Worm (Caenorhabditis elegans) whole organism, L1 larva: Measurements from ENCODE around the gene plpr-1.

Experiments used
- C16A3.4 ChIP-seq: fragments of 150-350 bp; optimal IDR thresholded peaks from 2 replicates; lab custom pipeline; 2014; ENCODE audit warnings: missing biosample characterization, missing genetic modification characterization
- C34B4.2 ChIP-seq: sonication (generic microtip); optimal IDR thresholded peaks from 2 replicates; lab custom pipeline; 2017; ENCODE audit warnings: mild to moderate bottlenecking, missing genetic modification characterization, missing compliant biosample characterization
- F16B12.6 ChIP-seq: fragments of 150-350 bp; optimal IDR thresholded peaks from 2 replicates; lab custom pipeline; 2014; ENCODE audit warnings: missing biosample characterization, missing genetic modification characterization
- ama-1 ChIP-seq: fragments of 150-350 bp; optimal IDR thresholded peaks from 2 replicates; lab custom pipeline; 2014
- blmp-1 ChIP-seq: fragments of 150-350 bp; optimal IDR thresholded peaks from 2 replicates; lab custom pipeline; 2014; ENCODE audit warnings: missing biosample characterization, missing genetic modification characterization
- ceh-8 ChIP-seq: fragments of 200-800 bp; sonication (Bioruptor generic); optimal IDR thresholded peaks from 2 replicates; lab custom pipeline; 2018; ENCODE audit warnings: mild to moderate bottlenecking, missing genetic modification characterization, moderate library complexity, missing compliant biosample characterization
- ceh-82 ChIP-seq, 3 experiments: fragments of 150-350 bp in 1 of 3; sonication (generic microtip) in 2 of 3; optimal IDR thresholded peaks; 2 replicates each; lab custom pipeline; 2014 to 2017; ENCODE audit warnings: missing biosample characterization in 3 of 3, missing genetic modification characterization in 3 of 3
- ceh-88 ChIP-seq: fragments of 200-800 bp; sonication (Bioruptor generic); IDR thresholded peaks from 2 replicates; pipeline ENCODE4 v1.3.6; 2022; ENCODE audit warnings: missing genetic modification characterization, missing compliant biosample characterization
- dpl-1 ChIP-seq, 3 experiments: fragments of 150-350 bp in 2 of 3; sonication (generic microtip) in 1 of 3; optimal IDR thresholded peaks; 2 replicates each; lab custom pipeline; 2014 to 2017; ENCODE audit warnings: missing biosample characterization in 3 of 3, missing genetic modification characterization in 3 of 3, missing genetic modification reagents in 3 of 3
- egl-27 ChIP-seq, 2 experiments: fragments of 150-350 bp in 1 of 2; sonication (generic microtip); optimal IDR thresholded peaks; 3 replicates each; lab custom pipeline; 2017 to 2018; ENCODE audit warnings: missing biosample characterization in 2 of 2, missing genetic modification characterization in 2 of 2, missing genetic modification reagents in 2 of 2
- elt-2 ChIP-seq: sonication (generic microtip); optimal IDR thresholded peaks from 2 replicates; lab custom pipeline; 2016; ENCODE audit warnings: missing genetic modification characterization, mild to moderate bottlenecking, inconsistent platforms, missing compliant biosample characterization, missing genetic modification reagents
- fkh-4 ChIP-seq: sonication (generic microtip); optimal IDR thresholded peaks from 2 replicates; lab custom pipeline; 2016; ENCODE audit warnings: missing compliant biosample characterization, missing genetic modification characterization, borderline replicate concordance
- fos-1 ChIP-seq: fragments of 150-350 bp; optimal IDR thresholded peaks from 2 replicates; lab custom pipeline; 2014; ENCODE audit warnings: missing biosample characterization, missing genetic modification characterization
- hlh-4 ChIP-seq: sonication (generic microtip); optimal IDR thresholded peaks from 2 replicates; lab custom pipeline; 2016; ENCODE audit warnings: mild to moderate bottlenecking, missing genetic modification characterization, missing compliant biosample characterization
- hpl-2 ChIP-seq: fragments of 150-350 bp; optimal IDR thresholded peaks from 2 replicates; lab custom pipeline; 2014; ENCODE audit warnings: missing biosample characterization, missing genetic modification reagents, missing genetic modification characterization
- lin-13 ChIP-seq: fragments of 150-350 bp; optimal IDR thresholded peaks from 2 replicates; lab custom pipeline; 2014; ENCODE audit warnings: missing biosample characterization, missing genetic modification reagents, missing genetic modification characterization
- lin-14 ChIP-seq: fragments of 200-800 bp; sonication (Bioruptor generic); optimal IDR thresholded peaks from 2 replicates; lab custom pipeline; 2018; ENCODE audit warnings: mild to moderate bottlenecking, missing genetic modification characterization, moderate library complexity, missing compliant biosample characterization
- lin-15B ChIP-seq: fragments of 150-350 bp; sonication (generic microtip); optimal IDR thresholded peaks from 3 replicates; lab custom pipeline; 2014; ENCODE audit warnings: missing biosample characterization, missing genetic modification characterization
- lin-35 ChIP-seq, 2 experiments: fragments of 150-350 bp; optimal IDR thresholded peaks; 2 replicates each; lab custom pipeline; 2014; ENCODE audit warnings: missing biosample characterization in 2 of 2, missing genetic modification characterization in 2 of 2, missing genetic modification reagents in 2 of 2
- lir-3 ChIP-seq: sonication (generic microtip); optimal IDR thresholded peaks from 2 replicates; lab custom pipeline; 2016; ENCODE audit warnings: mild to moderate bottlenecking, missing genetic modification characterization, moderate library complexity, missing compliant biosample characterization; ENCODE audit not compliant: poor library complexity
- mab-9 ChIP-seq: fragments of 200-800 bp; sonication (Bioruptor generic); IDR thresholded peaks from 2 replicates; pipeline ENCODE4 v1.3.6; 2022; ENCODE audit warnings: missing genetic modification reagents, missing genetic modification characterization, missing compliant biosample characterization
- mdl-1 ChIP-seq, 2 experiments: fragments of 150-350 bp; optimal IDR thresholded peaks; 2 replicates each; lab custom pipeline; 2014 to 2017; ENCODE audit warnings: missing biosample characterization in 2 of 2, missing genetic modification characterization in 2 of 2, inconsistent platforms in 1 of 2
- mef-2 ChIP-seq: fragments of 150-350 bp; optimal IDR thresholded peaks from 2 replicates; lab custom pipeline; 2014; ENCODE audit warnings: missing biosample characterization, missing genetic modification characterization
- mep-1 ChIP-seq: fragments of 150-350 bp; optimal IDR thresholded peaks from 2 replicates; lab custom pipeline; 2014; ENCODE audit warnings: missing biosample characterization, missing genetic modification characterization
- nhr-11 ChIP-seq: fragments of 150-350 bp; optimal IDR thresholded peaks from 2 replicates; lab custom pipeline; 2014; ENCODE audit warnings: missing biosample characterization, missing genetic modification characterization
- nhr-12 ChIP-seq: sonication (generic microtip); optimal IDR thresholded peaks from 2 replicates; lab custom pipeline; 2017; ENCODE audit warnings: missing biosample characterization, missing genetic modification characterization
- nhr-20 ChIP-seq: sonication (generic microtip); optimal IDR thresholded peaks from 2 replicates; lab custom pipeline; 2016; ENCODE audit warnings: mild to moderate bottlenecking, missing genetic modification characterization, missing compliant biosample characterization
- nhr-237 ChIP-seq: fragments of 150-350 bp; optimal IDR thresholded peaks from 2 replicates; lab custom pipeline; 2014; ENCODE audit warnings: missing biosample characterization, missing genetic modification characterization
- nhr-28 ChIP-seq: fragments of 150-350 bp; optimal IDR thresholded peaks from 2 replicates; lab custom pipeline; 2014; ENCODE audit warnings: missing biosample characterization, missing genetic modification characterization
- nhr-71 ChIP-seq: sonication (generic microtip); optimal IDR thresholded peaks from 2 replicates; lab custom pipeline; 2016; ENCODE audit warnings: mild to moderate bottlenecking, missing genetic modification characterization, moderate library complexity, missing compliant biosample characterization
- nhr-76 ChIP-seq: sonication (generic microtip); optimal IDR thresholded peaks from 2 replicates; lab custom pipeline; 2017; ENCODE audit warnings: missing biosample characterization, missing genetic modification characterization
- nhr-85 ChIP-seq: sonication (generic microtip); peaks from one replicate; lab custom pipeline; 2016; ENCODE audit warnings: missing genetic modification characterization, inconsistent platforms, missing compliant biosample characterization
- nhr-90 ChIP-seq: sonication (generic microtip); optimal IDR thresholded peaks from 2 replicates; lab custom pipeline; 2016; ENCODE audit warnings: mild to moderate bottlenecking, missing genetic modification characterization, missing compliant biosample characterization; ENCODE audit not compliant: poor library complexity
- pax-3 ChIP-seq: fragments of 200-800 bp; sonication (Bioruptor generic); optimal IDR thresholded peaks from 2 replicates; lab custom pipeline; 2018; ENCODE audit warnings: mild to moderate bottlenecking, missing genetic modification characterization, moderate library complexity, missing compliant biosample characterization
- skn-1 ChIP-seq: fragments of 150-350 bp; optimal IDR thresholded peaks from 2 replicates; lab custom pipeline; 2014; ENCODE audit warnings: missing biosample characterization, missing genetic modification characterization
- snpc-4 ChIP-seq: fragments of 150-350 bp; optimal IDR thresholded peaks from 2 replicates; lab custom pipeline; 2014; ENCODE audit warnings: missing biosample characterization, missing genetic modification characterization
- snu-23 ChIP-seq: sonication (generic microtip); optimal IDR thresholded peaks from 2 replicates; lab custom pipeline; 2016; ENCODE audit warnings: missing genetic modification characterization, missing compliant biosample characterization
- sptf-1 ChIP-seq: fragments of 150-350 bp; optimal IDR thresholded peaks from 2 replicates; lab custom pipeline; 2014; ENCODE audit warnings: missing biosample characterization, missing genetic modification characterization
- swsn-7 ChIP-seq: sonication (generic microtip); optimal IDR thresholded peaks from 2 replicates; lab custom pipeline; 2016; ENCODE audit warnings: missing genetic modification characterization, missing compliant biosample characterization
- tlp-1 ChIP-seq: fragments of 150-350 bp; optimal IDR thresholded peaks from 2 replicates; lab custom pipeline; 2014; ENCODE audit warnings: missing biosample characterization, missing genetic modification characterization
- unc-30 ChIP-seq: sonication (generic microtip); optimal IDR thresholded peaks from 2 replicates; lab custom pipeline; 2017; ENCODE audit warnings: missing biosample characterization, missing genetic modification characterization
- unc-62 ChIP-seq: fragments of 150-350 bp; optimal IDR thresholded peaks from 2 replicates; lab custom pipeline; 2014; ENCODE audit warnings: missing biosample characterization, missing genetic modification reagents, missing genetic modification characterization
- vab-15 ChIP-seq: sonication (generic microtip); optimal IDR thresholded peaks from 2 replicates; lab custom pipeline; 2017; ENCODE audit warnings: missing genotype, mild to moderate bottlenecking, missing genetic modification characterization, missing compliant biosample characterization
- xbp-1 ChIP-seq: sonication (generic microtip); optimal IDR thresholded peaks from 2 replicates; lab custom pipeline; 2016; ENCODE audit warnings: missing genetic modification characterization, missing compliant biosample characterization
- zag-1 ChIP-seq: fragments of 150-350 bp; optimal IDR thresholded peaks from 2 replicates; lab custom pipeline; 2014; ENCODE audit warnings: missing biosample characterization, missing genetic modification characterization
- ztf-11 ChIP-seq, 2 experiments: sonication (generic microtip); optimal IDR thresholded peaks; 2 replicates each; lab custom pipeline; 2016 to 2017; ENCODE audit warnings: missing genetic modification characterization in 2 of 2, missing biosample characterization in 1 of 2, missing compliant biosample characterization in 1 of 2
- ztf-4 ChIP-seq: fragments of 150-350 bp; optimal IDR thresholded peaks from 2 replicates; lab custom pipeline; 2014; ENCODE audit warnings: missing biosample characterization, missing genetic modification characterization

The plpr-1 gene

DNA sequence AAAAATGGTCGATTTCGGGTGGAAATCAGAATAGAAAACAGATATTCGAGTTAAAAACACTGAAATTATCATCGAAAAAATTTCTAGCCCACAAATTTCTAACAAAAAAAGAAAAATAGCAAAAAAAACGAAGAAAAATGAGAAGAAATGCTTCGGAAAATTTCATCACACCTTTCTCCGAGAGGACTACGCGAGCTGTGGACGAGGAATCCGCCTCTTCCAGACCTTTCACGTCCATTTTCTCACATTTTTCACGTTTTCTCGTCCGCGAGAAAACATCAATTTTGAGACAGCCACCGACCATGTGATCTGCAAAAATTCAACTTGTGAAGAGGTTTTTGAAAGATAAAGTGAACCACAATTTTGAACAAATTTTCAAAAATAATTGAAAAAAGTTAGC, 45.7 kb upstream of the plpr-1 start (continued):
- TF ChIP-seq fkh-4 (tag; lab: Kevin White, UChicago) (no peak), snu-23 (no peak), nhr-11 (no peak), mab-9 (GFP tag; lab: Robert Waterston, UW) (no peak), zag-1 (no peak), dpl-1 (GFP tag; optimal IDR thresholded peaks at IDR 0.05; lab: Kevin White, UChicago) (peak in 1 of 3 experiments; percentile 3), skn-1 (peak; percentile 1), nhr-28 (no peak), swsn-7 (tag; lab: Kevin White, UChicago) (no peak), nhr-237 (tag; lab: Kevin White, UChicago) (no peak), lin-14 (GFP tag; lab: Kevin White, UChicago) (no peak)
- TF ChIP-seq, all 84 proteins: peak for 6

DNA sequence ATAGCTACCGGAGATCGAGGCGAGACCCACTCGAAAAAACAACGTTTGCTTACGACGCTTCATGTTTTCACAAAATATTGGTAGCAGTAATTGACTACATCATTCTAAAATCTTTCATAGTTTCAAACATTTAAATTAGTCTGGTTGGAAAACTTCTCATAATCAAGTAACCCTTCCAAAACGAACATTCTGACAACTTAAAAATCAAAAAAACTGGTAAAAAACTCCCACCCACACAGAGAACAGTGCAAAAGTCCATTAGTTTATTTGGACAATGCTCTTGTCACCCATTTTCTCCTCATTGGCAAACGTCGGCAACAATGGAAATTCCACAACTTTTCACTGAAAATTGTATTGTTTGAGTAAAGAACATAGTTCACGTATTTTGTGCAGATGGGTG, 44.7 kb upstream of the plpr-1 start, which contains the start of gene F37H8.6:
F37H8.6 (minus strand) TSS at position 101 of the 400 bp plus-strand sequence.
- TF ChIP-seq ztf-4 (tag; lab: Kevin White, UChicago), result no peak

DNA sequence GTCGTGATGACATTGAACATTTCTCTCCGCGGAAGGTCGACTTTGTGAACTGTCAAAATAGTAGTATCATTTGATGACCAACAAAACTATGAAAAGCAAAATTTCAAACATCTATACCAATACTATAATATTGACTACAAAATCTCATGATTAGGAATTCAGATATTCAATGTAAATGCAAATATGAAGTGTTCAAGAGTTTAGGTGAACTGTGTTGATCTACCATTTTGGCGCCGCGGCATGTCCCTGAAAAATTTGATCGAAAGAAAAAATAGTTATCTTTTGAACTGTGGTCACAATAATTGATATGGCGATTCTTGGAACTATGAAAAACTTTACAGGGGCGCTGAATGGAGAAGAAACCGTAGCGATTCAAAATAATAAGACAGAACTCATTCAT, 43.4 kb upstream of the plpr-1 start:
- no peak for TF ChIP-seq nhr-12 (tag; lab: Kevin White, UChicago)
- peak; percentile 61 for TF ChIP-seq nhr-85 (tag; lab: Kevin White, UChicago)

DNA sequence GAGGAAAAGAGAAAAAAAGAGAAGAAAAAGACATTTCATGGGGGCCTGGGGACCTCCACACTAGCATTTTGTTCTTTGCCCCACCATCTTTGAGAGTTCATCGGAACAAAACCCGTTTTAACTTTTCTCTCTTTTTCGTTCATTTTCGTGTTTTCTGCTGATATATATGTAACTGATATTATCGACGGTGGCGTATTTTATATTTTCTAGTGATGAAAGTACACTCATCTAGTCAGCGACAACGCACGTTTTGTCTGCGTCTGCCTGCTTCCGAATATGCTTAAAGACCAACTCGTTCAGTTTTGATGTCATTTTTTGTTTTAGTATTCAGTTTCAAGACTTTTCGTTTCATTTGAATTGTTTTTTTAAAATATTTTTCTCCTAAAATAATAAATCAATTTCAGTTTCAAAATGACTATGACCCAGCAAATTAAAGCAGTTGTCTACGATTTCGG, 40.8 kb upstream of the plpr-1 start, which contains the start of gene bigr-1:
bigr-1 (plus strand) TSS at position 405 of the 455 bp plus-strand sequence.
- TF ChIP-seq egl-27 (tag; optimal IDR thresholded peaks at IDR 0.05; lab: Kevin White, UChicago), result no peak
- no peak for TF ChIP-seq unc-62 (GFP tag; lab: Kevin White, UChicago)
- TF ChIP-seq nhr-20 (tag; lab: Kevin White, UChicago), result peak; percentile 51
- no peak for TF ChIP-seq unc-30 (tag; lab: Kevin White, UChicago)
- no peak for TF ChIP-seq swsn-7 (tag; lab: Kevin White, UChicago)
- no peak for TF ChIP-seq lin-15B (tag; lab: Kevin White, UChicago)
- no peak for TF ChIP-seq F16B12.6 (tag; lab: Kevin White, UChicago)
- TF ChIP-seq lin-13, result no peak
- peak; percentile 25 for TF ChIP-seq snu-23
- TF ChIP-seq hlh-4 (tag; lab: Kevin White, UChicago), result no peak
- no peak for TF ChIP-seq lir-3 (tag; lab: Kevin White, UChicago)
- TF ChIP-seq lin-35 (GFP tag; optimal IDR thresholded peaks at IDR 0.05; lab: Kevin White, UChicago), result peak in 1 of 2 experiments; percentile 27
- peak; percentile 45 for TF ChIP-seq lin-14 (GFP tag; lab: Kevin White, UChicago)
- no peak for TF ChIP-seq snpc-4
- TF ChIP-seq C34B4.2, result no peak
- TF ChIP-seq sptf-1 (tag; lab: Kevin White, UChicago), result no peak
- no peak for TF ChIP-seq zag-1
- no peak for TF ChIP-seq ceh-88 (GFP tag; lab: Robert Waterston, UW)
- no peak for TF ChIP-seq mef-2 (tag; lab: Kevin White, UChicago)
- TF ChIP-seq ceh-8 (GFP tag; lab: Kevin White, UChicago), result no peak
- no peak for TF ChIP-seq blmp-1 (tag; lab: Kevin White, UChicago)
- no peak for TF ChIP-seq mdl-1 (tag; optimal IDR thresholded peaks at IDR 0.05; lab: Kevin White, UChicago)
- no peak for TF ChIP-seq tlp-1
- TF ChIP-seq pax-3 (tag; lab: Kevin White, UChicago), result no peak
- no peak for TF ChIP-seq nhr-76 (tag; lab: Kevin White, UChicago)
- TF ChIP-seq hpl-2 (GFP tag; lab: Kevin White, UChicago), result no peak
- no peak for TF ChIP-seq nhr-12 (tag; lab: Kevin White, UChicago)
- TF ChIP-seq fos-1 (tag; lab: Kevin White, UChicago), result no peak
- TF ChIP-seq C16A3.4, result no peak
- no peak for TF ChIP-seq fkh-4 (tag; lab: Kevin White, UChicago)
- TF ChIP-seq ama-1 (lab: Kevin White, UChicago), result no peak
- TF ChIP-seq nhr-85 (tag; lab: Kevin White, UChicago), result peak; percentile 63
- no peak for TF ChIP-seq mep-1 (tag; lab: Kevin White, UChicago)
- TF ChIP-seq elt-2 (tag; lab: Kevin White, UChicago), result peak; percentile 9
- TF ChIP-seq nhr-71 (tag; lab: Kevin White, UChicago), result peak; percentile 37
- TF ChIP-seq ceh-82 (tag; optimal IDR thresholded peaks at IDR 0.05; lab: Kevin White, UChicago), result peak in 1 of 3 experiments; percentile 3
- no peak for TF ChIP-seq ztf-11 (tag; optimal IDR thresholded peaks at IDR 0.05; lab: Kevin White, UChicago)
- TF ChIP-seq nhr-90 (tag; lab: Kevin White, UChicago), result no peak
- TF ChIP-seq vab-15, result no peak
- TF ChIP-seq xbp-1, result no peak
